Worm (Caenorhabditis elegans) whole organism, early embryonic: ENCODE data around the gene gpr-2.

Experiments
- aly-1 ChIP-seq: sonication (generic microtip); optimal IDR thresholded peaks from 2 replicates; lab custom pipeline; 2016; ENCODE audit warnings: missing genetic modification characterization, missing compliant biosample characterization
- ama-1 ChIP-seq: fragments of 150-350 bp; optimal IDR thresholded peaks from 2 replicates; lab custom pipeline; 2014
- ceh-13 ChIP-seq: fragments of 200-800 bp; sonication (Bioruptor generic); optimal IDR thresholded peaks from 2 replicates; lab custom pipeline; 2018; ENCODE audit warnings: mild to moderate bottlenecking, missing genetic modification characterization, missing compliant biosample characterization
- ceh-36 ChIP-seq: sonication (generic microtip); optimal IDR thresholded peaks from 2 replicates; lab custom pipeline; 2016; ENCODE audit warnings: missing genetic modification characterization, inconsistent platforms, missing compliant biosample characterization
- ets-7 ChIP-seq: sonication (generic microtip); optimal IDR thresholded peaks from 2 replicates; lab custom pipeline; 2016; ENCODE audit warnings: missing genotype, missing genetic modification characterization, missing compliant biosample characterization
- flt-1 ChIP-seq: fragments of 200-800 bp; sonication (Bioruptor generic); IDR thresholded peaks from 2 replicates; pipeline ENCODE4 v1.3.6; 2022; ENCODE audit warnings: missing genetic modification characterization, missing compliant biosample characterization
- hnd-1 ChIP-seq: sonication (generic microtip); optimal IDR thresholded peaks from 2 replicates; lab custom pipeline; 2016; ENCODE audit warnings: missing genetic modification characterization, missing compliant biosample characterization
- pes-1 ChIP-seq: fragments of 200-800 bp; sonication (Bioruptor generic); IDR thresholded peaks from 2 replicates; pipeline ENCODE4 v1.3.6; 2022; ENCODE audit warnings: missing genetic modification reagents, missing genetic modification characterization, missing compliant biosample characterization
- scrt-1 ChIP-seq: fragments of 200-800 bp; sonication (Bioruptor generic); IDR thresholded peaks from 2 replicates; pipeline ENCODE4 v1.3.6; 2022; ENCODE audit warnings: missing genetic modification characterization, missing compliant biosample characterization
- sea-1 ChIP-seq: fragments of 200-800 bp; sonication (Bioruptor generic); conservative IDR thresholded peaks from 2 replicates; pipeline ENCODE4 v1.3.6; 2022; ENCODE audit warnings: missing genetic modification characterization, missing compliant biosample characterization
- tbx-11 ChIP-seq: fragments of 200-800 bp; sonication (Bioruptor generic); IDR thresholded peaks from 2 replicates; pipeline ENCODE4 v1.3.6; 2022; ENCODE audit warnings: missing genetic modification characterization, missing compliant biosample characterization

DNA sequence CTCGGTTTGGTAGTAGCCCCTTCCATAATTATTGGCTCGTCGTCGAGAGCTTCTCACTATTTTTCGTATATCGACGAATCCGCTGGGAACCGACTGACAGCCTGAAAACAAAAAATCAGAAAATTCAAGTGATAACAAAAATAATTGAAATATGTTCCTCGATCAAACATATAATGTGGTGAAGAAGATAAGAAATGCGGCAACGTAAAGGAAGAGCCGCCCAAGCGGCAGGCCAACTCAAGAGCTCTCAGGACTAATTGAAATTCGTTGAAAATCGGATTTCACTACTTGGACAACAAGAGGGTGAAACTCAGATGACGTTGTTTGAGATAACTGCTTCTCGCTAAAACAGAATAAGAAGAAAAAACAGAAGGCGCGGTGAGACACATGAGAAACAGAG lies 3.0 kb downstream of the gpr-2 start, which contains the start of gene slc-17.2:
- TF ChIP-seq ama-1 (lab: Kevin White, UChicago) (no peak), hnd-1 (tag; lab: Kevin White, UChicago) (no peak), ceh-13 (GFP tag; lab: Kevin White, UChicago) (no peak), flt-1 (no peak), ets-7 (tag; lab: Kevin White, UChicago) (no peak), tbx-11 (no peak), aly-1 (tag; lab: Kevin White, UChicago) (no peak), scrt-1 (no peak), sea-1 (GFP tag; lab: Robert Waterston, UW) (no peak), ceh-36 (tag; lab: Kevin White, UChicago) (no peak), pes-1 (GFP tag; lab: Robert Waterston, UW) (no peak)
